Fruit fly (Drosophila melanogaster) whole organism, embryonic: ENCODE measurements around the gene CG9674.
A peak's percentile ranks its signal among the peaks of the same experiment; 100 is the strongest.

ENCODE experiments used
- CG10321 ChIP-seq: fragments of 200-800 bp; sonication (Bioruptor generic); IDR thresholded peaks from 2 replicates; pipeline ENCODE4 v1.3.6; 2022; ENCODE audit warnings: missing biosample characterization, missing genetic modification characterization
- CG10543 ChIP-seq: fragments of 200-800 bp; sonication (Bioruptor generic); optimal IDR thresholded peaks from 3 replicates; lab custom pipeline; 2017; ENCODE audit warnings: missing biosample characterization, mild to moderate bottlenecking, missing genetic modification characterization, moderate library complexity
- CG12391 ChIP-seq: fragments of 200-800 bp; sonication (Bioruptor generic); optimal IDR thresholded peaks from 3 replicates; lab custom pipeline; 2018; ENCODE audit warnings: missing biosample characterization, mild to moderate bottlenecking, missing genetic modification characterization, moderate library complexity
- CG13894 ChIP-seq: fragments of 200-800 bp; sonication (Bioruptor generic); optimal IDR thresholded peaks from 3 replicates; lab custom pipeline; 2018; ENCODE audit warnings: missing biosample characterization, mild to moderate bottlenecking, missing genetic modification characterization, moderate library complexity
- CG1529 ChIP-seq: fragments of 200-800 bp; sonication (Bioruptor generic); optimal IDR thresholded peaks from 3 replicates; lab custom pipeline; 2018; ENCODE audit warnings: missing biosample characterization, missing genetic modification characterization
- CG17359 ChIP-seq: fragments of 200-800 bp; sonication (Bioruptor generic); optimal IDR thresholded peaks from 3 replicates; lab custom pipeline; 2018; ENCODE audit warnings: missing biosample characterization, mild to moderate bottlenecking, missing genetic modification characterization, moderate library complexity
- CG2712 ChIP-seq: fragments of 200-800 bp; optimal IDR thresholded peaks from 3 replicates; lab custom pipeline; 2019; ENCODE audit warnings: missing biosample characterization, mild to moderate bottlenecking, missing genetic modification characterization, moderate library complexity
- CG33557 ChIP-seq: fragments of 200-800 bp; sonication (Bioruptor generic); optimal IDR thresholded peaks from 2 replicates; lab custom pipeline; 2019; ENCODE audit warnings: missing biosample characterization, mild to moderate bottlenecking, missing genetic modification characterization, moderate library complexity
- CG3726 ChIP-seq: fragments of 200-800 bp; sonication (Bioruptor generic); IDR thresholded peaks from 3 replicates; pipeline ENCODE4, ENCODE4 v1.3.6; 2022; ENCODE audit warnings: missing biosample characterization, missing genetic modification characterization
- CG4424 ChIP-seq: fragments of 200-800 bp; sonication (Bioruptor generic); optimal IDR thresholded peaks from 3 replicates; lab custom pipeline; 2016; ENCODE audit warnings: missing biosample characterization, missing genetic modification characterization
- CG6689 ChIP-seq: fragments of 200-800 bp; sonication (Bioruptor generic); IDR thresholded peaks from 2 replicates; pipeline ENCODE4 v1.3.6; 2022; ENCODE audit warnings: missing biosample characterization, missing genetic modification characterization
- CG6854 ChIP-seq: fragments of 200-800 bp; sonication (Bioruptor generic); optimal IDR thresholded peaks from 3 replicates; lab custom pipeline; 2017; ENCODE audit warnings: missing biosample characterization, mild to moderate bottlenecking, missing genetic modification characterization
- CG7372 ChIP-seq: fragments of 200-800 bp; sonication (Bioruptor generic); IDR thresholded peaks from 2 replicates; pipeline ENCODE4 v1.3.6; 2022; ENCODE audit warnings: missing biosample characterization, missing genetic modification characterization
- CG7963 ChIP-seq: fragments of 200-800 bp; sonication (Bioruptor generic); IDR thresholded peaks from 3 replicates; pipeline ENCODE4 v1.3.6; 2022; ENCODE audit warnings: missing biosample characterization, missing genetic modification characterization; ENCODE audit not compliant: partially characterized antibody
- CG9932 ChIP-seq: fragments of 200-800 bp; sonication (Bioruptor generic); IDR thresholded peaks from 2 replicates; pipeline ENCODE4 v1.3.6; 2022; ENCODE audit warnings: missing biosample characterization, missing genetic modification characterization
- Chrac-16 ChIP-seq: fragments of 200-800 bp; sonication (Bioruptor generic); optimal IDR thresholded peaks from 3 replicates; lab custom pipeline; 2016; ENCODE audit warnings: missing biosample characterization, missing genetic modification characterization
- Drgx ChIP-seq: fragments of 200-800 bp; sonication (Bioruptor generic); IDR thresholded peaks from 2 replicates; pipeline ENCODE4 v1.3.6; 2022; ENCODE audit warnings: missing biosample characterization, missing genetic modification characterization
- ERR ChIP-seq: fragments of 200-800 bp; sonication (Bioruptor generic); optimal IDR thresholded peaks from 2 replicates; lab custom pipeline; 2016; ENCODE audit warnings: missing biosample characterization, missing genetic modification characterization
- Ets97D ChIP-seq: fragments of 200-800 bp; sonication (Bioruptor generic); optimal IDR thresholded peaks from 3 replicates; lab custom pipeline; 2016; ENCODE audit warnings: missing biosample characterization, missing genetic modification characterization
- Jarid2 ChIP-seq: fragments of 200-800 bp; sonication (Bioruptor generic); optimal IDR thresholded peaks from 3 replicates; lab custom pipeline; 2017; ENCODE audit warnings: mild to moderate bottlenecking, missing biosample characterization, missing genetic modification reagents, missing genetic modification characterization
- Mes4 ChIP-seq: fragments of 200-800 bp; sonication (Bioruptor generic); optimal IDR thresholded peaks from 2 replicates; lab custom pipeline; 2016; ENCODE audit warnings: missing biosample characterization, missing genetic modification characterization
- Nf-YB ChIP-seq: fragments of 200-800 bp; sonication (Bioruptor generic); optimal IDR thresholded peaks from 3 replicates; lab custom pipeline; 2019; ENCODE audit warnings: missing biosample characterization, mild to moderate bottlenecking, missing genetic modification characterization, moderate library complexity
- Opbp ChIP-seq: fragments of 200-800 bp; sonication (Bioruptor generic); IDR thresholded peaks from 3 replicates; pipeline ENCODE4 v1.3.6; 2022; ENCODE audit warnings: missing biosample characterization, missing genetic modification characterization; ENCODE audit not compliant: partially characterized antibody
- Scr ChIP-seq: fragments of 200-800 bp; sonication (Bioruptor generic); IDR thresholded peaks from 2 replicates; pipeline ENCODE4 v1.3.6; 2022; ENCODE audit warnings: missing biosample characterization, missing genetic modification characterization; ENCODE audit not compliant: partially characterized antibody
- Spps ChIP-seq: fragments of 200-800 bp; sonication (Bioruptor generic); optimal IDR thresholded peaks from 2 replicates; lab custom pipeline; 2018; ENCODE audit warnings: missing biosample characterization, mild to moderate bottlenecking, missing genetic modification characterization
- Xbp1 ChIP-seq: fragments of 200-800 bp; sonication (Bioruptor generic); optimal IDR thresholded peaks from 3 replicates; lab custom pipeline; 2016; ENCODE audit warnings: missing biosample characterization, mild to moderate bottlenecking, missing genetic modification characterization
- Xrp1 ChIP-seq: fragments of 200-800 bp; sonication (Bioruptor generic); IDR thresholded peaks from 2 replicates; pipeline ENCODE4 v1.3.6; 2022; ENCODE audit warnings: missing biosample characterization, missing genetic modification characterization
- YL-1 ChIP-seq: fragments of 200-800 bp; sonication (Bioruptor generic); optimal IDR thresholded peaks from 3 replicates; lab custom pipeline; 2017; ENCODE audit warnings: missing biosample characterization, mild to moderate bottlenecking, missing genetic modification characterization
- amos ChIP-seq: fragments of 200-800 bp; sonication (Bioruptor generic); IDR thresholded peaks from 2 replicates; pipeline ENCODE4 v1.3.6; 2022; ENCODE audit warnings: missing biosample characterization, missing genetic modification characterization; ENCODE audit not compliant: partially characterized antibody
- bsh ChIP-seq, 2 experiments: fragments of 200-800 bp; sonication (Bioruptor generic); optimal IDR thresholded peaks; 2 replicates each; lab custom pipeline; 2017 to 2018; ENCODE audit warnings: mild to moderate bottlenecking in 2 of 2, missing biosample characterization in 2 of 2, missing genetic modification characterization in 2 of 2, moderate library complexity in 1 of 2
- cas ChIP-seq: fragments of 200-800 bp; sonication (Bioruptor generic); IDR thresholded peaks from 2 replicates; pipeline ENCODE4 v1.3.6; 2022; ENCODE audit warnings: missing biosample characterization, missing genetic modification characterization
- chn ChIP-seq: fragments of 200-800 bp; sonication (Bioruptor generic); optimal IDR thresholded peaks from 2 replicates; lab custom pipeline; 2016; ENCODE audit warnings: missing biosample characterization, missing genetic modification characterization
- dati ChIP-seq: fragments of 200-800 bp; sonication (Bioruptor generic); IDR thresholded peaks from 2 replicates; pipeline ENCODE4 v1.3.6; 2022; ENCODE audit warnings: missing biosample characterization, missing genetic modification characterization
- exex ChIP-seq: fragments of 200-800 bp; sonication (Bioruptor generic); optimal IDR thresholded peaks from 4 replicates; lab custom pipeline; 2018; ENCODE audit warnings: missing biosample characterization, mild to moderate bottlenecking, missing genetic modification characterization, moderate library complexity
- ftz-f1 ChIP-seq: fragments of 200-800 bp; sonication (Bioruptor generic); optimal IDR thresholded peaks from 2 replicates; lab custom pipeline; 2016; ENCODE audit warnings: missing biosample characterization, missing genetic modification characterization
- jumu ChIP-seq: fragments of 200-800 bp; sonication (Bioruptor generic); optimal IDR thresholded peaks from 3 replicates; lab custom pipeline; 2016; ENCODE audit warnings: missing biosample characterization, missing genetic modification characterization
- klu ChIP-seq: fragments of 200-800 bp; sonication (Bioruptor generic); IDR thresholded peaks from 2 replicates; pipeline ENCODE4 v1.3.6; 2022; ENCODE audit warnings: missing biosample characterization, missing genetic modification characterization
- kni ChIP-seq: fragments of 200-800 bp; sonication (Bioruptor generic); optimal IDR thresholded peaks from 3 replicates; lab custom pipeline; 2017; ENCODE audit warnings: mild to moderate bottlenecking, missing biosample characterization, missing genetic modification reagents, missing genetic modification characterization
- knrl ChIP-seq: fragments of 200-800 bp; sonication (Bioruptor generic); IDR thresholded peaks from 3 replicates; pipeline ENCODE4 v1.3.6; 2022; ENCODE audit warnings: missing biosample characterization, missing genetic modification characterization; ENCODE audit not compliant: partially characterized antibody
- mam ChIP-seq: fragments of 200-800 bp; sonication (Bioruptor generic); optimal IDR thresholded peaks from 3 replicates; lab custom pipeline; 2016; ENCODE audit warnings: missing biosample characterization, missing genetic modification characterization
- mirr ChIP-seq: fragments of 200-800 bp; sonication (Bioruptor generic); optimal IDR thresholded peaks from 3 replicates; lab custom pipeline; 2018; ENCODE audit warnings: missing biosample characterization, mild to moderate bottlenecking, missing genetic modification characterization
- nerfin-1 ChIP-seq: fragments of 200-800 bp; sonication (Bioruptor generic); optimal IDR thresholded peaks from 3 replicates; lab custom pipeline; 2019; ENCODE audit warnings: missing biosample characterization, mild to moderate bottlenecking, missing genetic modification characterization, moderate library complexity
- odd ChIP-seq: fragments of 200-800 bp; sonication (Bioruptor generic); optimal IDR thresholded peaks from 2 replicates; lab custom pipeline; 2017; ENCODE audit warnings: missing biosample characterization, mild to moderate bottlenecking, missing genetic modification characterization
- repo ChIP-seq: fragments of 200-800 bp; sonication (Bioruptor generic); optimal IDR thresholded peaks from 2 replicates; lab custom pipeline; 2016; ENCODE audit warnings: missing biosample characterization, missing genetic modification characterization
- shn ChIP-seq: fragments of 200-800 bp; sonication (Bioruptor generic); optimal IDR thresholded peaks from 3 replicates; lab custom pipeline; 2016; ENCODE audit warnings: missing biosample characterization, missing genetic modification characterization
- sqz ChIP-seq: fragments of 200-800 bp; sonication (Bioruptor generic); optimal IDR thresholded peaks from 3 replicates; lab custom pipeline; 2018; ENCODE audit warnings: missing biosample characterization, mild to moderate bottlenecking, missing genetic modification characterization
- tll ChIP-seq, 2 experiments: fragments of 200-800 bp in 1 of 2; fragments of >200 bp in 1 of 2; sonication (Bioruptor generic) in 1 of 2; optimal IDR thresholded peaks; 2 replicates each; lab custom pipeline; 2017 to 2019; ENCODE audit warnings: missing biosample characterization in 2 of 2, missing genetic modification characterization in 2 of 2, mild to moderate bottlenecking in 1 of 2, moderate library complexity in 1 of 2
- wdn ChIP-seq: fragments of 200-800 bp; sonication (Bioruptor generic); IDR thresholded peaks from 2 replicates; pipeline ENCODE4 v1.3.6; 2022; ENCODE audit warnings: missing biosample characterization, missing genetic modification characterization
- wek ChIP-seq: fragments of 200-800 bp; sonication (Bioruptor generic); optimal IDR thresholded peaks from 3 replicates; lab custom pipeline; 2018; ENCODE audit warnings: missing biosample characterization, mild to moderate bottlenecking, missing genetic modification characterization, moderate library complexity
- zen ChIP-seq: fragments of 200-800 bp; sonication (Bioruptor generic); optimal IDR thresholded peaks from 3 replicates; lab custom pipeline; 2018; ENCODE audit warnings: missing biosample characterization, mild to moderate bottlenecking, missing genetic modification characterization, moderate library complexity

The CG9674 gene

dm6 chr3L:16779704-16780173 lies 27.8 kb downstream of the CG9674 start, which contains the start of the genes mus302 and CG9705 (continued):
- TF ChIP-seq CG7372 (GFP tag; lab: Robert Waterston, UW) (0 out of 2 replicates have a peak, but pooled peaks have one; percentile 15), ftz-f1 (GFP tag; lab: Kevin White, UChicago) (no peak), ERR (no peak), CG10321 (GFP tag; lab: Robert Waterston, UW) (no peak), wdn (GFP tag; lab: Robert Waterston, UW) (no peak), Ets97D (GFP tag; lab: Kevin White, UChicago) (no peak), CG3726 (no peak), Drgx (GFP tag; lab: Robert Waterston, UW) (no peak), kni (GFP tag; lab: Kevin White, UChicago) (no peak), CG2712 (tag; lab: Kevin White, UChicago) (peak; percentile 73), bsh (GFP tag; optimal IDR thresholded peaks at IDR 0.05; lab: Kevin White, UChicago) (peak in 1 of 2 experiments; percentile 28), nerfin-1 (tag; lab: Kevin White, UChicago) (peak; percentile 17), klu (no peak), Opbp (GFP tag; lab: Robert Waterston, UW) (peak; percentile 7; the same call in 2 of the 3 replicates), mam (GFP tag; lab: Kevin White, UChicago) (peak; percentile 30), Nf-YB (GFP tag; lab: Kevin White, UChicago) (no peak), Jarid2 (GFP tag; lab: Kevin White, UChicago) (no peak), CG10543 (GFP tag; lab: Kevin White, UChicago) (peak; percentile 12), CG1529 (GFP tag; lab: Kevin White, UChicago) (no peak), Scr (GFP tag; lab: Robert Waterston, UW) (peak; percentile 80), Spps (tag; lab: Kevin White, UChicago) (no peak), Xbp1 (GFP tag; lab: Kevin White, UChicago) (peak; percentile 65), dati (GFP tag; lab: Robert Waterston, UW) (no peak), amos (GFP tag; lab: Robert Waterston, UW) (peak; percentile 56), Chrac-16 (GFP tag; lab: Kevin White, UChicago) (peak; percentile 30), odd (no peak), CG9932 (GFP tag; lab: Robert Waterston, UW) (peak; percentile 73), CG13894 (tag; lab: Kevin White, UChicago) (no peak), knrl (peak; percentile 79), CG33557 (GFP tag; lab: Kevin White, UChicago) (peak; percentile 38), Mes4 (GFP tag; lab: Kevin White, UChicago) (no peak), CG12391 (tag; lab: Kevin White, UChicago) (peak; percentile 81), exex (tag; lab: Kevin White, UChicago) (no peak), Xrp1 (GFP tag; lab: Robert Waterston, UW) (peak; percentile 45; the same call in 1 of the 2 replicates), jumu (no peak), mirr (GFP tag; lab: Kevin White, UChicago) (no peak), CG4424 (peak; percentile 54), CG17359 (tag; lab: Kevin White, UChicago) (peak; percentile 49), zen (tag; lab: Kevin White, UChicago) (peak; percentile 60), shn (no peak), CG6689 (peak; percentile 47), CG7963 (GFP tag; lab: Robert Waterston, UW) (0 out of 3 replicates have a peak, but pooled peaks have one; percentile 16), sqz (GFP tag; lab: Kevin White, UChicago) (no peak), wek (no peak), repo (GFP tag; lab: Kevin White, UChicago) (no peak), cas (GFP tag; lab: Robert Waterston, UW) (peak; percentile 8; the same call in 1 of the 2 replicates), YL-1 (GFP tag; lab: Kevin White, UChicago) (peak; percentile 10), chn (GFP tag; lab: Kevin White, UChicago) (no peak), tll (GFP tag; optimal IDR thresholded peaks at IDR 0.05; lab: Kevin White, UChicago) (peak in 1 of 2 experiments; percentile 40), CG6854 (no peak)
